Fruit fly (Drosophila melanogaster): ENCODE results near the gene CG17568.

CG17568 gene

dm6 chr2L:19134814-19135523, 46.5 kb downstream of the CG17568 start, which contains the start of gene Polr1D (continued):
- TF ChIP-seq klu (GFP tag; IDR thresholded peaks at IDR 0.05): peak; percentile 12; the same call in 1 of the 2 replicates
- no peak for TF ChIP-seq BEAF-32 (GFP tag; optimal IDR thresholded peaks at IDR 0.05)
- TF ChIP-seq insv (GFP tag; optimal IDR thresholded peaks at IDR 0.05): peak; percentile 55 to 98
- peak; percentile 79 for TF ChIP-seq z (GFP tag; IDR thresholded peaks at IDR 0.05)
- peak; percentile 86 for TF ChIP-seq twi (tag; optimal IDR thresholded peaks at IDR 0.05)
- no peak for TF ChIP-seq Blimp-1 (GFP tag; optimal IDR thresholded peaks at IDR 0.05)
- peak; percentile 100 for TF ChIP-seq pfk (GFP tag; optimal IDR thresholded peaks at IDR 0.05)
- TF ChIP-seq NC2β (GFP tag; optimal IDR thresholded peaks at IDR 0.05): no peak
- TF ChIP-seq Fer3 (tag; optimal IDR thresholded peaks at IDR 0.05): no peak
- TF ChIP-seq Mad (GFP tag; optimal IDR thresholded peaks at IDR 0.05): no peak
- TF ChIP-seq fru (optimal IDR thresholded peaks at IDR 0.05): no peak
- no peak for TF ChIP-seq CG12769 (tag; optimal IDR thresholded peaks at IDR 0.05)
- TF ChIP-seq CG12236 (GFP tag; optimal IDR thresholded peaks at IDR 0.05): no peak
- TF ChIP-seq CG12071 (GFP tag; optimal IDR thresholded peaks at IDR 0.05): no peak
- TF ChIP-seq nom (GFP tag; optimal IDR thresholded peaks at IDR 0.05): peak; percentile 12
- peak; percentile 76 for TF ChIP-seq mirr (GFP tag; optimal IDR thresholded peaks at IDR 0.05)
- TF ChIP-seq h (optimal IDR thresholded peaks at IDR 0.05): no peak
- TF ChIP-seq Doc2 (GFP tag; IDR thresholded peaks at IDR 0.05): no peak
- TF ChIP-seq grn (GFP tag; optimal IDR thresholded peaks at IDR 0.05): no peak
- peak; percentile 19 for TF ChIP-seq CG30020 (tag; optimal IDR thresholded peaks at IDR 0.05)
- peak; percentile 99 for TF ChIP-seq chinmo (GFP tag; IDR thresholded peaks at IDR 0.05; ENCODE audit: partially characterized antibody)
- peak; percentile 80 for TF ChIP-seq Med (GFP tag)
- 0 out of 2 replicates have a peak, but pooled peaks have one; percentile 30 for TF ChIP-seq chm (GFP tag; IDR thresholded peaks at IDR 0.05)
- no peak for TF ChIP-seq Meics (GFP tag; optimal IDR thresholded peaks at IDR 0.05)
- peak; percentile 25; the same call in 1 of the 2 replicates for TF ChIP-seq Scr (GFP tag; IDR thresholded peaks at IDR 0.05; ENCODE audit: partially characterized antibody)
- TF ChIP-seq CG2199 (GFP tag; IDR thresholded peaks at IDR 0.05): peak; percentile 79; the same call in 1 of the 3 replicates
- no peak for TF ChIP-seq CG10209 (GFP tag; optimal IDR thresholded peaks at IDR 0.05)
- no peak for TF ChIP-seq lbe (GFP tag; optimal IDR thresholded peaks at IDR 0.05)
- TF ChIP-seq CG31224 (GFP tag; IDR thresholded peaks at IDR 0.05): no peak
- TF ChIP-seq cwo (GFP tag; optimal IDR thresholded peaks at IDR 0.05): peak; percentile 10
- peak; percentile 85 for TF ChIP-seq scrt (GFP tag; optimal IDR thresholded peaks at IDR 0.05)
- TF ChIP-seq phol (tag; optimal IDR thresholded peaks at IDR 0.05): peak; percentile 1
- TF ChIP-seq Rfx (GFP tag; IDR thresholded peaks at IDR 0.05): peak; percentile 74
- no peak for TF ChIP-seq CkIIα-i1 (GFP tag; IDR thresholded peaks at IDR 0.05)
- peak; percentile 67; the same call in 1 of the 3 replicates for TF ChIP-seq CG34422 (GFP tag; IDR thresholded peaks at IDR 0.05)
- TF ChIP-seq CG32767 (GFP tag; IDR thresholded peaks at IDR 0.05): peak; percentile 83
- no peak for TF ChIP-seq sima (GFP tag; optimal IDR thresholded peaks at IDR 0.05)
- no peak for TF ChIP-seq Optix (GFP tag; IDR thresholded peaks at IDR 0.05)
- peak; percentile 62 for TF ChIP-seq seq (GFP tag; IDR thresholded peaks at IDR 0.05)
- peak; percentile 92 for TF ChIP-seq kni (GFP tag; optimal IDR thresholded peaks at IDR 0.05)
- no peak for TF ChIP-seq CG4617 (GFP tag; optimal IDR thresholded peaks at IDR 0.05; ENCODE audit: borderline replicate concordance)
- peak; percentile 43 for TF ChIP-seq CG7839 (tag; optimal IDR thresholded peaks at IDR 0.05)
- TF ChIP-seq CG4424 (GFP tag; optimal IDR thresholded peaks at IDR 0.05): no peak
- no peak for TF ChIP-seq lov (optimal IDR thresholded peaks at IDR 0.05)
- TF ChIP-seq lov (GFP tag; IDR thresholded peaks at IDR 0.05): peak; percentile 66; the same call in 1 of the 3 replicates
- no peak for TF ChIP-seq org-1 (GFP tag; optimal IDR thresholded peaks at IDR 0.05)
- TF ChIP-seq tll (GFP tag; optimal IDR thresholded peaks at IDR 0.05): peak in 1 of 2 experiments; percentile 30
- peak; percentile 24 for TF ChIP-seq dmrt99B (tag; optimal IDR thresholded peaks at IDR 0.05)
- TF ChIP-seq PHDP (tag; optimal IDR thresholded peaks at IDR 0.05): peak; percentile 14
